Fruit fly (Drosophila melanogaster) whole organism, embryonic: ENCODE results near the gene CG32074.

Experiments used
- Asciz ChIP-seq: fragments of 200-800 bp; sonication (Bioruptor generic); optimal IDR thresholded peaks from 2 replicates; lab custom pipeline; 2017; ENCODE audit warnings: missing biosample characterization, mild to moderate bottlenecking, missing genetic modification characterization, missing genetic modification reagents
- BtbVII ChIP-seq: fragments of 200-800 bp; sonication (Bioruptor generic); optimal IDR thresholded peaks from 3 replicates; lab custom pipeline; 2017; ENCODE audit warnings: missing biosample characterization, mild to moderate bottlenecking, missing genetic modification characterization
- CG10543 ChIP-seq: fragments of 200-800 bp; sonication (Bioruptor generic); optimal IDR thresholded peaks from 3 replicates; lab custom pipeline; 2017; ENCODE audit warnings: missing biosample characterization, mild to moderate bottlenecking, missing genetic modification characterization, moderate library complexity
- CG10565 ChIP-seq: fragments of 200-800 bp; sonication (Bioruptor generic); optimal IDR thresholded peaks from 3 replicates; lab custom pipeline; 2016; ENCODE audit warnings: missing biosample characterization, mild to moderate bottlenecking, missing genetic modification characterization
- CG12219 ChIP-seq: fragments of 200-800 bp; sonication (Bioruptor generic); optimal IDR thresholded peaks from 3 replicates; lab custom pipeline; 2018; ENCODE audit warnings: missing biosample characterization, mild to moderate bottlenecking, missing genetic modification characterization
- CG14050 ChIP-seq: fragments of 200-800 bp; sonication (Bioruptor generic); IDR thresholded peaks from 3 replicates; pipeline ENCODE4 v1.3.6; 2022; ENCODE audit warnings: missing biosample characterization, missing genetic modification characterization
- CG15514 ChIP-seq: fragments of 200-800 bp; sonication (Bioruptor generic); optimal IDR thresholded peaks from 3 replicates; lab custom pipeline; 2017; ENCODE audit warnings: missing biosample characterization, missing genetic modification characterization, mild to moderate bottlenecking, moderate library complexity, missing genetic modification reagents
- CG1647 ChIP-seq: fragments of 200-800 bp; sonication (Bioruptor generic); optimal IDR thresholded peaks from 3 replicates; lab custom pipeline; 2016; ENCODE audit warnings: missing biosample characterization, missing genetic modification characterization
- CG17361 ChIP-seq: fragments of 200-800 bp; sonication (Bioruptor generic); IDR thresholded peaks from 3 replicates; pipeline ENCODE4 v1.3.6; 2022; ENCODE audit warnings: missing biosample characterization, missing genetic modification characterization
- CG18262 ChIP-seq: fragments of 200-800 bp; optimal IDR thresholded peaks from 3 replicates; lab custom pipeline; 2019; ENCODE audit warnings: missing biosample characterization, mild to moderate bottlenecking, missing genetic modification characterization, moderate library complexity
- CG2889 ChIP-seq: fragments of 200-800 bp; sonication (Bioruptor generic); IDR thresholded peaks from 3 replicates; pipeline ENCODE4 v1.3.6; 2022; ENCODE audit warnings: missing biosample characterization, missing genetic modification characterization
- CG30403 ChIP-seq: fragments of 200-800 bp; sonication (Bioruptor generic); optimal IDR thresholded peaks from 3 replicates; lab custom pipeline; 2016; ENCODE audit warnings: missing biosample characterization, missing genetic modification characterization
- CG3163 ChIP-seq: fragments of 200-800 bp; sonication (Bioruptor generic); optimal IDR thresholded peaks from 3 replicates; lab custom pipeline; 2016; ENCODE audit warnings: missing biosample characterization, missing genetic modification characterization
- CG43689 ChIP-seq: fragments of 200-800 bp; sonication (Bioruptor generic); IDR thresholded peaks from 2 replicates; pipeline ENCODE4 v1.3.6; 2022; ENCODE audit warnings: missing biosample characterization, missing genetic modification characterization
- CG7357 ChIP-seq: fragments of 200-800 bp; sonication (Bioruptor generic); IDR thresholded peaks from 3 replicates; pipeline ENCODE4 v1.3.6; 2022; ENCODE audit warnings: missing biosample characterization, missing genetic modification characterization
- CG8281 ChIP-seq: fragments of 200-800 bp; sonication (Bioruptor generic); optimal IDR thresholded peaks from 2 replicates; lab custom pipeline; 2018; ENCODE audit warnings: missing biosample characterization, mild to moderate bottlenecking, missing genetic modification characterization, moderate library complexity
- CG8290 ChIP-seq, 3 experiments: fragments of 200-800 bp; sonication (Bioruptor generic); optimal IDR thresholded peaks; 2 replicates each; lab custom pipeline; 2016 to 2019; ENCODE audit warnings: missing biosample characterization in 3 of 3, missing genetic modification characterization in 3 of 3, mild to moderate bottlenecking in 2 of 3, moderate library complexity in 1 of 3
- CG8765 ChIP-seq: fragments of 200-800 bp; sonication (Bioruptor generic); IDR thresholded peaks from 2 replicates; pipeline ENCODE4 v1.3.6; 2022; ENCODE audit warnings: missing biosample characterization, missing genetic modification characterization
- CG8924 ChIP-seq: fragments of 200-800 bp; optimal IDR thresholded peaks from 3 replicates; lab custom pipeline; 2019; ENCODE audit warnings: missing biosample characterization, mild to moderate bottlenecking, missing genetic modification characterization, moderate library complexity
- CrebB ChIP-seq: fragments of 200-800 bp; sonication (Bioruptor generic); optimal IDR thresholded peaks from 3 replicates; lab custom pipeline; 2018; ENCODE audit warnings: missing biosample characterization, mild to moderate bottlenecking, missing genetic modification characterization
- Dbx ChIP-seq: fragments of 200-800 bp; sonication (Bioruptor generic); IDR thresholded peaks from 3 replicates; pipeline ENCODE4 v1.3.6; 2022; ENCODE audit warnings: missing biosample characterization, missing genetic modification characterization
- Elba2 ChIP-seq: fragments of 200-800 bp; sonication (Bioruptor generic); optimal IDR thresholded peaks from 3 replicates; lab custom pipeline; 2016; ENCODE audit warnings: missing biosample characterization, missing genetic modification characterization
- HmgD ChIP-seq: fragments of 200-800 bp; sonication (Bioruptor generic); optimal IDR thresholded peaks from 3 replicates; lab custom pipeline; 2016; ENCODE audit warnings: missing biosample characterization, missing genetic modification characterization
- NFAT ChIP-seq: fragments of 200-800 bp; sonication (Bioruptor generic); IDR thresholded peaks from 2 replicates; pipeline ENCODE4 v1.3.6; 2022; ENCODE audit warnings: missing biosample characterization, missing genetic modification characterization
- Neu2 ChIP-seq: fragments of 200-800 bp; sonication (Bioruptor generic); optimal IDR thresholded peaks from 3 replicates; lab custom pipeline; 2016; ENCODE audit warnings: missing biosample characterization, missing genetic modification characterization, borderline replicate concordance
- Opbp ChIP-seq: fragments of 200-800 bp; sonication (Bioruptor generic); IDR thresholded peaks from 3 replicates; pipeline ENCODE4 v1.3.6; 2022; ENCODE audit warnings: missing biosample characterization, missing genetic modification characterization; ENCODE audit not compliant: partially characterized antibody
- Ptx1 ChIP-seq: fragments of 200-800 bp; sonication (Bioruptor generic); IDR thresholded peaks from 2 replicates; pipeline ENCODE4 v1.3.6; 2022; ENCODE audit warnings: missing biosample characterization, missing genetic modification characterization
- Six4 ChIP-seq: fragments of 200-800 bp; sonication (Bioruptor generic); optimal IDR thresholded peaks from 2 replicates; lab custom pipeline; 2016; ENCODE audit warnings: missing biosample characterization, missing genetic modification characterization
- abd-A ChIP-seq: fragments of 200-800 bp; sonication (Bioruptor generic); optimal IDR thresholded peaks from 3 replicates; lab custom pipeline; 2019; ENCODE audit warnings: missing biosample characterization, mild to moderate bottlenecking, missing genetic modification characterization, moderate library complexity
- bbx ChIP-seq: fragments of 200-800 bp; sonication (Bioruptor generic); IDR thresholded peaks from 2 replicates; pipeline ENCODE4 v1.3.6; 2022; ENCODE audit warnings: missing biosample characterization, missing genetic modification characterization; ENCODE audit not compliant: partially characterized antibody
- dpn ChIP-seq, 2 experiments: fragments of 200-800 bp; sonication (Bioruptor generic); optimal IDR thresholded peaks; 3 replicates each; lab custom pipeline; 2016; ENCODE audit warnings: missing biosample characterization in 2 of 2, missing genetic modification characterization in 2 of 2
- grn ChIP-seq: fragments of 200-800 bp; sonication (Bioruptor generic); optimal IDR thresholded peaks from 3 replicates; lab custom pipeline; 2017; ENCODE audit warnings: missing biosample characterization, missing genetic modification characterization
- ham ChIP-seq: fragments of 200-800 bp; sonication (Bioruptor generic); IDR thresholded peaks from 2 replicates; pipeline ENCODE4 v1.3.6; 2022; ENCODE audit warnings: missing biosample characterization, missing genetic modification characterization
- ind ChIP-seq: fragments of 200-800 bp; sonication (Bioruptor generic); optimal IDR thresholded peaks from 3 replicates; lab custom pipeline; 2016; ENCODE audit warnings: missing biosample characterization, missing genetic modification characterization
- jing ChIP-seq: fragments of 200-800 bp; sonication (Bioruptor generic); optimal IDR thresholded peaks from 2 replicates; lab custom pipeline; 2018; ENCODE audit warnings: missing biosample characterization, mild to moderate bottlenecking, missing genetic modification characterization
- mld ChIP-seq: fragments of 200-800 bp; sonication (Bioruptor generic); IDR thresholded peaks from 3 replicates; pipeline ENCODE4 v1.3.6; 2022; ENCODE audit warnings: missing biosample characterization, missing genetic modification characterization; ENCODE audit not compliant: partially characterized antibody
- otp ChIP-seq: fragments of 200-800 bp; sonication (Bioruptor generic); IDR thresholded peaks from 3 replicates; pipeline ENCODE4, ENCODE4 v1.3.6; 2022; ENCODE audit warnings: missing biosample characterization, missing genetic modification characterization
- pan ChIP-seq, 4 experiments: fragments of >200 bp in 3 of 4; fragments of 200-800 bp in 1 of 4; sonication (Bioruptor generic) in 1 of 4; optimal IDR thresholded peaks in 3 of 4; IDR thresholded peaks in 1 of 4; 2 replicates each; pipeline versions ENCODE4 v1.3.6 to Lab custom; 2017 to 2022; ENCODE audit warnings: missing biosample characterization in 2 of 4, missing genetic modification characterization in 2 of 4, mixed read lengths in 1 of 4
- pho ChIP-seq: fragments of 200-800 bp; sonication (Bioruptor generic); optimal IDR thresholded peaks from 2 replicates; lab custom pipeline; 2016; ENCODE audit warnings: missing biosample characterization, missing genetic modification characterization
- pita ChIP-seq: fragments of 200-800 bp; sonication (Bioruptor generic); optimal IDR thresholded peaks from 2 replicates; lab custom pipeline; 2017; ENCODE audit warnings: missing biosample characterization, mild to moderate bottlenecking, missing genetic modification characterization
- prd ChIP-seq, 3 experiments: fragments of >200 bp in 2 of 3; fragments of 200-800 bp in 1 of 3; sonication (Bioruptor generic) in 1 of 3; optimal IDR thresholded peaks in 2 of 3; IDR thresholded peaks in 1 of 3; 2 replicates in 2 of 3; 3 replicates in 1 of 3; pipeline versions ENCODE4 v1.3.6 to Lab custom; 2017 to 2022; ENCODE audit warnings: missing biosample characterization in 1 of 3, missing genetic modification characterization in 1 of 3
- rib ChIP-seq: fragments of 200-800 bp; sonication (Bioruptor generic); IDR thresholded peaks from 2 replicates; pipeline ENCODE4 v1.3.6; 2022; ENCODE audit warnings: missing biosample characterization, missing genetic modification characterization
- salm ChIP-seq: fragments of 200-800 bp; sonication (Bioruptor generic); optimal IDR thresholded peaks from 2 replicates; lab custom pipeline; 2018; ENCODE audit warnings: missing biosample characterization, mild to moderate bottlenecking, missing genetic modification characterization
- sens ChIP-seq: fragments of 200-800 bp; sonication (Bioruptor generic); peaks from one replicate; lab custom pipeline; 2016; ENCODE audit warnings: missing biosample characterization, missing genetic modification characterization
- tup ChIP-seq: fragments of 200-800 bp; sonication (Bioruptor generic); optimal IDR thresholded peaks from 2 replicates; lab custom pipeline; 2016; ENCODE audit warnings: missing biosample characterization, mild to moderate bottlenecking, missing genetic modification characterization, moderate library complexity
- wdn ChIP-seq: fragments of 200-800 bp; sonication (Bioruptor generic); IDR thresholded peaks from 2 replicates; pipeline ENCODE4 v1.3.6; 2022; ENCODE audit warnings: missing biosample characterization, missing genetic modification characterization
- zen2 ChIP-seq: fragments of 200-800 bp; sonication (Bioruptor generic); IDR thresholded peaks from 3 replicates; pipeline ENCODE4 v1.3.6; 2022; ENCODE audit warnings: missing biosample characterization, missing genetic modification characterization; ENCODE audit not compliant: partially characterized antibody

Gene CG32074

dm6 chr3L:11097982-11098663 lies 34.0 kb downstream of the CG32074 start, which contains the start of the genes Irbp18 and APP-BP1 (continued):
- TF ChIP-seq mld (GFP tag; lab: Robert Waterston, UW) (no peak), CG8924 (peak; percentile 94), CG43689 (peak; percentile 44; the same call in 1 of the 2 replicates), CG8290 (GFP tag; optimal IDR thresholded peaks at IDR 0.05; lab: Kevin White, UChicago) (peak; percentile 87), CG8290 (tag; optimal IDR thresholded peaks at IDR 0.05; lab: Kevin White, UChicago) (peak; percentile 81 to 92), CG17361 (GFP tag; lab: Robert Waterston, UW) (peak; percentile 97), prd (optimal IDR thresholded peaks at IDR 0.05; lab: Kevin White, UChicago) (no peak), prd (GFP tag; IDR thresholded peaks at IDR 0.05; lab: Robert Waterston, UW) (peak; percentile 89), CG8281 (tag; lab: Kevin White, UChicago) (peak; percentile 79), bbx (GFP tag; lab: Robert Waterston, UW) (peak; percentile 16; the same call in 1 of the 2 replicates), CG30403 (peak; percentile 98), ham (GFP tag; lab: Robert Waterston, UW) (no peak), Asciz (GFP tag; lab: Kevin White, UChicago) (peak; percentile 89), CG15514 (peak; percentile 90), dpn (GFP tag; optimal IDR thresholded peaks at IDR 0.05; lab: Kevin White, UChicago) (peak; percentile 93 to 95), pita (GFP tag; lab: Kevin White, UChicago) (no peak), Ptx1 (peak; percentile 90), CrebB (tag; lab: Kevin White, UChicago) (peak; percentile 83), Elba2 (GFP tag; lab: Kevin White, UChicago) (peak; percentile 97), CG8765 (GFP tag; lab: Robert Waterston, UW) (peak; percentile 67), CG18262 (tag; lab: Kevin White, UChicago) (peak; percentile 93), pho (GFP tag; lab: Kevin White, UChicago) (peak; percentile 96), BtbVII (GFP tag; lab: Kevin White, UChicago) (peak; percentile 91), wdn (GFP tag; lab: Robert Waterston, UW) (peak; percentile 87), CG3163 (GFP tag; lab: Kevin White, UChicago) (peak; percentile 80), CG12219 (GFP tag; lab: Kevin White, UChicago) (peak; percentile 91), HmgD (peak; percentile 61), CG2889 (GFP tag; lab: Robert Waterston, UW) (peak; percentile 91), abd-A (tag; lab: Kevin White, UChicago) (no peak), CG10565 (GFP tag; lab: Kevin White, UChicago) (peak; percentile 89), rib (GFP tag; lab: Robert Waterston, UW) (peak; percentile 87), CG7357 (GFP tag; lab: Robert Waterston, UW) (peak; percentile 66; the same call in 2 of the 3 replicates), jing (GFP tag; lab: Kevin White, UChicago) (peak; percentile 92), tup (GFP tag; lab: Kevin White, UChicago) (peak; percentile 92), Neu2 (peak; percentile 56), CG14050 (GFP tag; lab: Robert Waterston, UW) (peak; percentile 74), sens (GFP tag; lab: Kevin White, UChicago) (peak; percentile 99), CG1647 (GFP tag; lab: Kevin White, UChicago) (peak; percentile 91), CG10543 (GFP tag; lab: Kevin White, UChicago) (peak; percentile 93), otp (GFP tag; lab: Robert Waterston, UW) (peak; percentile 80; the same call in 2 of the 3 replicates), zen2 (GFP tag; lab: Robert Waterston, UW) (no peak), grn (GFP tag; lab: Kevin White, UChicago) (peak; percentile 66), Opbp (no peak), Dbx (GFP tag; lab: Robert Waterston, UW) (peak; percentile 90), ind (GFP tag; lab: Kevin White, UChicago) (peak; percentile 95), NFAT (GFP tag; lab: Robert Waterston, UW) (peak; percentile 74), Six4 (GFP tag; lab: Kevin White, UChicago) (peak; percentile 94), pan (optimal IDR thresholded peaks at IDR 0.05; lab: Kevin White, UChicago) (no peak), pan (GFP tag; optimal IDR thresholded peaks at IDR 0.05 in 1 of 2, IDR thresholded peaks at IDR 0.05 in 1 of 2) (peak in 1 of 2 experiments; percentile 92), salm (tag; lab: Kevin White, UChicago) (peak; percentile 78)
